Worm (Caenorhabditis elegans) whole organism, L3 larva: Measurements from ENCODE around the gene Y75B8A.23.

Source experiments
- R02D3.7 ChIP-seq: fragments of 150-350 bp; optimal IDR thresholded peaks from 2 replicates; lab custom pipeline; 2014; ENCODE audit warnings: missing biosample characterization, missing genetic modification characterization
- ZK546.5 ChIP-seq: sonication (generic microtip); optimal IDR thresholded peaks from 2 replicates; lab custom pipeline; 2017; ENCODE audit warnings: missing biosample characterization, missing genetic modification characterization
- aly-2 ChIP-seq: fragments of 150-350 bp; optimal IDR thresholded peaks from 2 replicates; lab custom pipeline; 2014; ENCODE audit warnings: missing biosample characterization, missing genetic modification characterization
- ama-1 ChIP-seq: fragments of 150-350 bp; optimal IDR thresholded peaks from 2 replicates; lab custom pipeline; 2018
- ceh-16 ChIP-seq: sonication (generic microtip); optimal IDR thresholded peaks from 2 replicates; lab custom pipeline; 2017; ENCODE audit warnings: missing biosample characterization, missing genetic modification characterization
- ceh-28 ChIP-seq: fragments of 150-350 bp; optimal IDR thresholded peaks from 2 replicates; lab custom pipeline; 2014; ENCODE audit warnings: missing biosample characterization, missing genetic modification reagents, missing genetic modification characterization
- ceh-82 ChIP-seq: fragments of 150-350 bp; optimal IDR thresholded peaks from 2 replicates; lab custom pipeline; 2014; ENCODE audit warnings: missing biosample characterization, missing genetic modification characterization
- daf-12 ChIP-seq: fragments of 150-350 bp; optimal IDR thresholded peaks from 2 replicates; lab custom pipeline; 2014; ENCODE audit warnings: missing biosample characterization, missing genetic modification reagents, missing genetic modification characterization
- egl-5 ChIP-seq: fragments of 150-350 bp; optimal IDR thresholded peaks from 2 replicates; lab custom pipeline; 2017; ENCODE audit warnings: missing biosample characterization, missing genetic modification reagents, missing genetic modification characterization, inconsistent platforms
- elt-1 ChIP-seq: fragments of 150-350 bp; optimal IDR thresholded peaks from 2 replicates; lab custom pipeline; 2014; ENCODE audit warnings: missing biosample characterization, missing genetic modification characterization
- elt-2 ChIP-seq: sonication (generic microtip); optimal IDR thresholded peaks from 2 replicates; lab custom pipeline; 2016; ENCODE audit warnings: missing genetic modification reagents, mild to moderate bottlenecking, missing genetic modification characterization, missing compliant biosample characterization
- elt-3 ChIP-seq, 3 experiments: fragments of 150-350 bp in 1 of 3; sonication (generic microtip) in 2 of 3; optimal IDR thresholded peaks; 2 replicates in 2 of 3; 4 replicates in 1 of 3; lab custom pipeline; 2014 to 2017; ENCODE audit warnings: missing biosample characterization in 3 of 3, missing genetic modification characterization in 3 of 3
- fkh-2 ChIP-seq: fragments of 150-350 bp; optimal IDR thresholded peaks from 2 replicates; lab custom pipeline; 2014; ENCODE audit warnings: missing biosample characterization, missing genetic modification reagents, missing genetic modification characterization
- fos-1 ChIP-seq: fragments of 150-350 bp; optimal IDR thresholded peaks from 2 replicates; lab custom pipeline; 2014; ENCODE audit warnings: missing biosample characterization, missing genetic modification characterization
- hmg-11 ChIP-seq: sonication (generic microtip); optimal IDR thresholded peaks from 2 replicates; lab custom pipeline; 2016; ENCODE audit warnings: missing genetic modification characterization, missing compliant biosample characterization
- jun-1 ChIP-seq: fragments of 150-350 bp; optimal IDR thresholded peaks from 2 replicates; lab custom pipeline; 2014; ENCODE audit warnings: missing biosample characterization, missing genetic modification reagents, missing genetic modification characterization
- lin-15B ChIP-seq: fragments of 150-350 bp; optimal IDR thresholded peaks from 2 replicates; lab custom pipeline; 2014; ENCODE audit warnings: missing biosample characterization, missing genetic modification characterization
- lin-39 ChIP-seq: fragments of 150-350 bp; optimal IDR thresholded peaks from 2 replicates; lab custom pipeline; 2018; ENCODE audit warnings: missing biosample characterization, missing genetic modification reagents, missing genetic modification characterization
- mdl-1 ChIP-seq: fragments of 150-350 bp; optimal IDR thresholded peaks from 2 replicates; lab custom pipeline; 2014; ENCODE audit warnings: missing biosample characterization, missing genetic modification characterization
- nhr-11 ChIP-seq: fragments of 150-350 bp; optimal IDR thresholded peaks from 2 replicates; lab custom pipeline; 2014; ENCODE audit warnings: missing biosample characterization, missing genetic modification characterization
- nhr-23 ChIP-seq: fragments of 150-350 bp; optimal IDR thresholded peaks from 2 replicates; lab custom pipeline; 2014; ENCODE audit warnings: missing biosample characterization, missing genetic modification reagents, missing genetic modification characterization
- nhr-237 ChIP-seq: fragments of 150-350 bp; optimal IDR thresholded peaks from 2 replicates; lab custom pipeline; 2014; ENCODE audit warnings: missing biosample characterization, missing genetic modification characterization
- nhr-25 ChIP-seq: sonication (generic microtip); optimal IDR thresholded peaks from 2 replicates; lab custom pipeline; 2017; ENCODE audit warnings: missing biosample characterization, missing genetic modification characterization
- nhr-28 ChIP-seq: fragments of 150-350 bp; optimal IDR thresholded peaks from 2 replicates; lab custom pipeline; 2014; ENCODE audit warnings: missing biosample characterization, missing genetic modification characterization
- nhr-43 ChIP-seq: sonication (generic microtip); optimal IDR thresholded peaks from 2 replicates; lab custom pipeline; 2016; ENCODE audit warnings: mild to moderate bottlenecking, missing genetic modification characterization, missing compliant biosample characterization; ENCODE audit not compliant: poor library complexity, severe bottlenecking
- nhr-67 ChIP-seq: fragments of 150-350 bp; optimal IDR thresholded peaks from 2 replicates; lab custom pipeline; 2014; ENCODE audit warnings: missing biosample characterization, missing genetic modification characterization
- nhr-77 ChIP-seq: fragments of 150-350 bp; optimal IDR thresholded peaks from 2 replicates; lab custom pipeline; 2014; ENCODE audit warnings: missing biosample characterization, missing genetic modification characterization
- pha-4 ChIP-seq: fragments of 150-350 bp; optimal IDR thresholded peaks from 2 replicates; lab custom pipeline; 2014; ENCODE audit warnings: missing biosample characterization, missing genetic modification reagents, missing genetic modification characterization
- pqm-1 ChIP-seq: fragments of 150-350 bp; optimal IDR thresholded peaks from 2 replicates; lab custom pipeline; 2017; ENCODE audit warnings: missing biosample characterization, missing genetic modification characterization, inconsistent platforms
- sea-2 ChIP-seq: fragments of 150-350 bp; sonication (generic microtip); optimal IDR thresholded peaks from 4 replicates; lab custom pipeline; 2014; ENCODE audit warnings: missing biosample characterization, missing genetic modification reagents, missing genetic modification characterization
- skn-1 ChIP-seq: fragments of 150-350 bp; optimal IDR thresholded peaks from 2 replicates; lab custom pipeline; 2014; ENCODE audit warnings: missing biosample characterization, missing genetic modification characterization
- snpc-4 ChIP-seq: fragments of 150-350 bp; optimal IDR thresholded peaks from 2 replicates; lab custom pipeline; 2014; ENCODE audit warnings: missing biosample characterization, missing genetic modification characterization
- unc-62 ChIP-seq: fragments of 150-350 bp; sonication (generic microtip); optimal IDR thresholded peaks from 4 replicates; lab custom pipeline; 2014; ENCODE audit warnings: missing biosample characterization, missing genetic modification reagents, missing genetic modification characterization
- zag-1 ChIP-seq: fragments of 150-350 bp; optimal IDR thresholded peaks from 2 replicates; lab custom pipeline; 2014; ENCODE audit warnings: missing biosample characterization, missing genetic modification characterization
- ztf-11 ChIP-seq: fragments of 150-350 bp; optimal IDR thresholded peaks from 2 replicates; lab custom pipeline; 2014; ENCODE audit warnings: missing biosample characterization, missing genetic modification characterization

Y75B8A.23 gene

DNA sequence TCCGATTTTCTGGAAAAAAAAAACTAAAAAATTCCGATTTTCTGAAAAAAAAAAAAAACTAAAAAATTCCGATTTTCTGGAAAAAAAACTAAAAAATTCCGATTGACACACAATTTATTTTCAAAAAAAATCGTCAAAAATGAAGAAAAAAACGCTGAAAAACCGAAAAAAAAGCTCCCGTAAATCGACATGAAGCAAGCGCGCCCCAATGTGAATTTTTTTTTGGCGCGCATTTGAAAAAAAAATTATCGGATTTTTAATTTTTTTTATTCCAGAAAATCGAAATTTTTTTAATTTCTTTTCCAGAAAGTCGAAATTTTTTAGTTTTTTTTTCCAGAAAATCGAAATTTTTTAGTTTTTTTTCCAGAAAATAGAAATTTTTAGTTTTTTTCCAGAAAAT lies 28.3 kb downstream of the Y75B8A.23 start:
- peak; percentile 80 for TF ChIP-seq R02D3.7 (tag; lab: Kevin White, UChicago)
- TF ChIP-seq zag-1, result no peak
- TF ChIP-seq, all 47 proteins: peak for 1

DNA sequence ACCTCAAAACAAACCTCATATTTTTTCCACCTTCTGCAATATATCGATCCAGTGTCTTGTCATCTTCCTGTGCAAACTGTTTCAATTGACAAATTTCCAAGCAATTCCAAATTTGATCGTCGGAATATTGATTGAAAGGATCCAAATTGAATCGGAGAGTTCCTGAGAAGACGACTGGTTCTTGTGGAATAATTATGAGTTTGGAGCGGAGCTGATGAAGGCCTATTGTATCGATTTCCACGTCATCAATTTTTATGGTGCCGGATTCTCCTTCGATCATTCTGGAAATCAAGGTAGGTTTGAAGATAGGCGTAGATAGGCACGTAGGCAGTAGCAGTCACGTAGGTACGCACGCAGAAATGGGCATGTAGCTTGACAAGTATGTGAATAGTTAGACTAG lies 33.7 kb downstream of the Y75B8A.23 start:
- TF ChIP-seq ceh-28 (tag; lab: Kevin White, UChicago) (no peak), daf-12 (tag; lab: Kevin White, UChicago) (no peak), aly-2 (tag; lab: Kevin White, UChicago) (no peak), elt-2 (tag; lab: Kevin White, UChicago) (no peak), snpc-4 (tag; lab: Kevin White, UChicago) (no peak), mdl-1 (tag; lab: Kevin White, UChicago) (no peak), nhr-25 (tag; lab: Kevin White, UChicago) (no peak), lin-39 (no peak), ceh-16 (tag; lab: Kevin White, UChicago) (no peak), nhr-23 (tag; lab: Kevin White, UChicago) (no peak), pqm-1 (tag; lab: Kevin White, UChicago) (no peak), jun-1 (tag; lab: Kevin White, UChicago) (no peak), unc-62 (GFP tag; lab: Kevin White, UChicago) (no peak), nhr-67 (tag; lab: Kevin White, UChicago) (no peak), sea-2 (GFP tag; lab: Kevin White, UChicago) (no peak), egl-5 (tag; lab: Kevin White, UChicago) (no peak), elt-3 (tag; optimal IDR thresholded peaks at IDR 0.05; lab: Kevin White, UChicago) (no peak)

DNA sequence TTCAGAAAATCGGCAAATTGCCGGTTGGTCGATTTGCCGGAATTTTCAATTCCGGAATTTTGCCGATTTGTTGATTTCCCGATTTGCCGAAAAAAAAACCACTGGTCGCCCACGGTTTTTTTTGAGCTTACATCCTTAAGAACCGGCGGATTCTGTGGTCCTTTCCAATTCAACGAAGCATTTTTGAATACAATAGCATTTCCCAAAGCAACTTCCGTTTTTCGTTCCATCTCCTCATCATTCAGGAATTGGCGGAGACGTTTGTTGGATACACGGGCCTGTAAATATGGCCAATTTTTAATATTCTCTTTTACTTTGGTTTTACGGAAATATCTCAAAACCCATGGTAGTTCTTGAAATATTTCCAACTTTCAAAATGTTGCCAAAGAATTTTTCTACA lies 42.0 kb downstream of the Y75B8A.23 start:
- no peak for TF ChIP-seq ceh-16 (tag; lab: Kevin White, UChicago)
- no peak for TF ChIP-seq skn-1 (tag; lab: Kevin White, UChicago)
- TF ChIP-seq nhr-77, result no peak
- TF ChIP-seq nhr-43 (tag; lab: Kevin White, UChicago), result no peak
- no peak for TF ChIP-seq nhr-28 (tag; lab: Kevin White, UChicago)
- TF ChIP-seq egl-5 (tag; lab: Kevin White, UChicago), result no peak
- no peak for TF ChIP-seq nhr-11 (tag; lab: Kevin White, UChicago)
- TF ChIP-seq nhr-237, result no peak
- TF ChIP-seq daf-12 (tag; lab: Kevin White, UChicago), result no peak
- no peak for TF ChIP-seq aly-2 (tag; lab: Kevin White, UChicago)
- TF ChIP-seq ama-1 (lab: Kevin White, UChicago), result no peak
- TF ChIP-seq nhr-25 (tag; lab: Kevin White, UChicago), result no peak
- TF ChIP-seq lin-39, result no peak
- TF ChIP-seq unc-62 (GFP tag; lab: Kevin White, UChicago), result no peak
- TF ChIP-seq elt-2 (tag; lab: Kevin White, UChicago), result no peak
- TF ChIP-seq fos-1 (tag; lab: Kevin White, UChicago), result no peak

DNA sequence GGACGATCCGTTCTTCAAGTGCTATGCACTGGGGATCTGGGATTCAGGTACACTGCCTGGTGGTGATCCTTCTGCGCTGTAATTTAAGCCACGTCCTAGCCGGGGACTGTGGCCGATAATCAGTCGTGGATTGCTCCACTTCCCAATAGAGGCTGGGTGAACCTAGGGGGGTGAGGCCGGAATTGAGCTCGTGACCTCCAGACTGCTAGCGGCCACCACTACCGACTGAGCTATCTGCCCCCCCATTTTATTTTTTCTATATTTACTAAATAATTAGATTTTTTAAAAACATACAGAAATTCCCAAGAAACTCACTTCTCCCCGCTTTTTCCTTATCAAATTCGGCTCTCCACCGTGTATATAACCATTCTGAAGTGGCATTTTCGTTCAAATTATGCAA lies 46.8 kb downstream of the Y75B8A.23 start:
- TF ChIP-seq ztf-11 (no peak), fkh-2 (no peak), hmg-11 (tag; lab: Kevin White, UChicago) (no peak), lin-15B (no peak), ceh-82 (tag; lab: Kevin White, UChicago) (no peak), ceh-16 (tag; lab: Kevin White, UChicago) (no peak), daf-12 (tag; lab: Kevin White, UChicago) (no peak), pha-4 (tag; lab: Kevin White, UChicago) (no peak), ZK546.5 (no peak)

DNA sequence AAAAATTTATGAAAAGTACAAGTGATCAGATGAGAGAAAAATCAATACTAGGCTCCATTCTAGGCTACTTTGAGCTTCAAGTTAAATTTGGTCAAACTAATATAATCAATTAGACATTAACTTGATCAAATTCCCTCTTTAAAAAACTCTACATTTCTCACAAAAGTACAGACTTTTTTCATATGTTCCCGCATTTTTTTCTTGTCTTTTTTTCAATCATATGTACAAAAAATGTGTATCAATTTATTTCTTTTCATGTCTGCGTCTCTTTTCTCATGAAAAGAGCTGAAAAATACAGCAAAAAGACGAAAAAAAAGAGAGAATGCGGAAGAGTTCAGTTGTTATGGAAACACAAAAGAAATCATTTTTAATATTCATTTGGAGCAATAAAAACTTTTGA lies 48.8 kb downstream of the Y75B8A.23 start:
- TF ChIP-seq skn-1 (tag; lab: Kevin White, UChicago) (no peak), elt-1 (tag; lab: Kevin White, UChicago) (no peak)
